Worm (Caenorhabditis elegans) whole organism, L4 larva: Measurements from ENCODE around the gene Y52E8A.1.

Experiments used
- D1046.2 ChIP-seq: fragments of 200-800 bp; sonication (Bioruptor generic); IDR thresholded peaks from 2 replicates; pipeline ENCODE4 v1.3.6; 2022; ENCODE audit warnings: missing genetic modification characterization, missing compliant biosample characterization
- F10B5.3 ChIP-seq: sonication (generic microtip); optimal IDR thresholded peaks from 2 replicates; lab custom pipeline; 2016; ENCODE audit warnings: mild to moderate bottlenecking, missing genetic modification characterization, missing compliant biosample characterization
- F26F4.8 ChIP-seq: fragments of 200-800 bp; sonication (Bioruptor generic); conservative IDR thresholded peaks from 2 replicates; pipeline ENCODE4 v1.3.6; 2022; ENCODE audit warnings: missing genetic modification characterization, missing compliant biosample characterization
- F44E2.7 ChIP-seq: fragments of 200-800 bp; sonication (Bioruptor generic); IDR thresholded peaks from 2 replicates; pipeline ENCODE4 v2.1.2; 2022; ENCODE audit warnings: missing genetic modification characterization, missing compliant biosample characterization
- Y105C5A.15 ChIP-seq: fragments of 200-800 bp; sonication (Bioruptor generic); IDR thresholded peaks from 2 replicates; pipeline ENCODE4 v1.3.6; 2022; ENCODE audit warnings: missing genetic modification characterization, missing compliant biosample characterization
- Y5F2A.4 ChIP-seq: fragments of 200-800 bp; sonication (Bioruptor generic); optimal IDR thresholded peaks from 2 replicates; lab custom pipeline; 2018; ENCODE audit warnings: mild to moderate bottlenecking, missing genetic modification characterization, missing compliant biosample characterization
- ZK337.2 ChIP-seq: fragments of 200-800 bp; sonication (Bioruptor generic); IDR thresholded peaks from 2 replicates; pipeline ENCODE4 v1.3.6; 2022; ENCODE audit warnings: missing genetic modification reagents, missing genetic modification characterization, missing compliant biosample characterization
- ZK546.5 ChIP-seq, 2 experiments: sonication (generic microtip); optimal IDR thresholded peaks; 2 replicates each; lab custom pipeline; 2017; ENCODE audit warnings: missing biosample characterization in 2 of 2, missing genetic modification characterization in 2 of 2
- aha-1 ChIP-seq: fragments of 150-350 bp; peaks from one replicate; lab custom pipeline; 2014; ENCODE audit warnings: missing biosample characterization, missing genetic modification characterization
- ama-1 ChIP-seq: fragments of 150-350 bp; optimal IDR thresholded peaks from 2 replicates; lab custom pipeline; 2014; ENCODE audit warnings: inconsistent platforms, mixed read lengths
- ceh-28 ChIP-seq: fragments of 150-350 bp; optimal IDR thresholded peaks from 2 replicates; lab custom pipeline; 2014; ENCODE audit warnings: missing biosample characterization, missing genetic modification reagents, missing genetic modification characterization
- ces-1 ChIP-seq: fragments of 150-350 bp; sonication (generic microtip); optimal IDR thresholded peaks from 4 replicates; lab custom pipeline; 2014; ENCODE audit warnings: missing biosample characterization, missing genetic modification reagents, missing genetic modification characterization
- daf-16 ChIP-seq, 3 experiments: sonication (generic microtip); optimal IDR thresholded peaks; 2 replicates each; lab custom pipeline; 2016 to 2017; ENCODE audit warnings: missing genetic modification characterization in 3 of 3, missing genetic modification reagents in 3 of 3, mild to moderate bottlenecking in 2 of 3, missing compliant biosample characterization in 2 of 3, missing biosample characterization in 1 of 3, moderate library complexity in 1 of 3
- daf-19 ChIP-seq: fragments of 200-800 bp; sonication (Bioruptor generic); conservative IDR thresholded peaks from 2 replicates; pipeline ENCODE4 v1.3.6; 2022; ENCODE audit warnings: missing genetic modification characterization, missing compliant biosample characterization
- dmd-6 ChIP-seq: fragments of 200-800 bp; sonication (Bioruptor generic); IDR thresholded peaks from 2 replicates; pipeline ENCODE4 v1.3.6; 2022; ENCODE audit warnings: missing genetic modification reagents, missing genetic modification characterization, missing compliant biosample characterization
- duxl-1 ChIP-seq: sonication (generic microtip); optimal IDR thresholded peaks from 2 replicates; lab custom pipeline; 2016; ENCODE audit warnings: mild to moderate bottlenecking, missing genetic modification characterization, moderate library complexity, missing compliant biosample characterization; ENCODE audit not compliant: poor library complexity
- egl-43 ChIP-seq: fragments of 200-800 bp; sonication (Bioruptor generic); IDR thresholded peaks from 2 replicates; pipeline ENCODE4 v1.3.6; 2022; ENCODE audit warnings: missing genetic modification reagents, missing genetic modification characterization, missing compliant biosample characterization
- lim-7 ChIP-seq: fragments of 200-800 bp; sonication (Bioruptor generic); IDR thresholded peaks from 2 replicates; pipeline ENCODE4 v1.3.6; 2022; ENCODE audit warnings: missing genetic modification characterization, missing compliant biosample characterization
- lin-29 ChIP-seq: fragments of 200-800 bp; sonication (Bioruptor generic); IDR thresholded peaks from 2 replicates; pipeline ENCODE4 v1.3.6; 2022; ENCODE audit warnings: missing genetic modification reagents, missing genetic modification characterization, missing compliant biosample characterization
- lin-38 ChIP-seq: fragments of 200-800 bp; sonication (Bioruptor generic); IDR thresholded peaks from 2 replicates; pipeline ENCODE4 v1.3.6; 2022; ENCODE audit warnings: missing genetic modification reagents, missing genetic modification characterization, missing compliant biosample characterization
- lir-3 ChIP-seq: sonication (generic microtip); optimal IDR thresholded peaks from 2 replicates; lab custom pipeline; 2016; ENCODE audit warnings: mild to moderate bottlenecking, missing genetic modification characterization, missing compliant biosample characterization
- mdl-1 ChIP-seq, 2 experiments: fragments of 150-350 bp in 1 of 2; sonication (generic microtip) in 1 of 2; optimal IDR thresholded peaks; 2 replicates each; lab custom pipeline; 2014 to 2017; ENCODE audit warnings: missing biosample characterization in 2 of 2, missing genetic modification characterization in 2 of 2
- mdt-29 ChIP-seq: fragments of 200-800 bp; sonication (Bioruptor generic); IDR thresholded peaks from 2 replicates; pipeline ENCODE4 v1.3.6; 2022; ENCODE audit warnings: missing genetic modification reagents, missing genetic modification characterization, missing compliant biosample characterization
- mep-1 ChIP-seq: fragments of 150-350 bp; sonication (generic microtip); optimal IDR thresholded peaks from 3 replicates; lab custom pipeline; 2014; ENCODE audit warnings: missing biosample characterization, missing genetic modification characterization
- nhr-102 ChIP-seq: sonication (generic microtip); optimal IDR thresholded peaks from 2 replicates; lab custom pipeline; 2016; ENCODE audit warnings: mild to moderate bottlenecking, missing genetic modification characterization, moderate library complexity, missing compliant biosample characterization
- nhr-111 ChIP-seq: fragments of 200-800 bp; sonication (Bioruptor generic); optimal IDR thresholded peaks from 2 replicates; lab custom pipeline; 2018; ENCODE audit warnings: mild to moderate bottlenecking, missing genetic modification characterization, missing compliant biosample characterization
- nhr-28 ChIP-seq: fragments of 150-350 bp; optimal IDR thresholded peaks from 2 replicates; lab custom pipeline; 2014; ENCODE audit warnings: missing biosample characterization, missing genetic modification characterization
- nhr-48 ChIP-seq: sonication (generic microtip); optimal IDR thresholded peaks from 2 replicates; lab custom pipeline; 2016; ENCODE audit warnings: mild to moderate bottlenecking, missing genetic modification characterization, missing compliant biosample characterization
- nhr-6 ChIP-seq: fragments of 150-350 bp; optimal IDR thresholded peaks from 2 replicates; lab custom pipeline; 2014; ENCODE audit warnings: missing biosample characterization, missing genetic modification characterization
- nhr-76 ChIP-seq: fragments of 150-350 bp; optimal IDR thresholded peaks from 2 replicates; lab custom pipeline; 2014; ENCODE audit warnings: missing biosample characterization, missing genetic modification characterization
- set-16 ChIP-seq: fragments of 200-800 bp; sonication (Bioruptor generic); IDR thresholded peaks from 2 replicates; pipeline ENCODE4 v1.3.6; 2022; ENCODE audit warnings: missing genetic modification reagents, missing genetic modification characterization, missing compliant biosample characterization
- snpc-1.2 ChIP-seq: fragments of 200-800 bp; sonication (Bioruptor generic); IDR thresholded peaks from 2 replicates; pipeline ENCODE4 v1.3.6; 2022; ENCODE audit warnings: missing genetic modification reagents, missing genetic modification characterization, missing compliant biosample characterization
- spr-3 ChIP-seq: fragments of 200-800 bp; sonication (Bioruptor generic); optimal IDR thresholded peaks from 2 replicates; lab custom pipeline; 2018; ENCODE audit warnings: mild to moderate bottlenecking, missing genetic modification characterization, missing compliant biosample characterization
- unc-62 ChIP-seq, 3 experiments: fragments of 150-350 bp in 1 of 3; sonication (generic microtip); optimal IDR thresholded peaks in 2 of 3; peaks in 1 of 3; 1 replicate in 1 of 3; 2 replicates in 2 of 3; lab custom pipeline; 2014 to 2017; ENCODE audit warnings: missing biosample characterization in 3 of 3, missing genetic modification characterization in 3 of 3, missing genetic modification reagents in 3 of 3, missing genotype in 1 of 3
- zag-1 ChIP-seq: fragments of 150-350 bp; optimal IDR thresholded peaks from 2 replicates; lab custom pipeline; 2014; ENCODE audit warnings: missing biosample characterization, missing genetic modification characterization
- zfp-3 ChIP-seq: fragments of 200-800 bp; sonication (Bioruptor generic); conservative IDR thresholded peaks from 2 replicates; pipeline ENCODE4 v1.3.6; 2022; ENCODE audit warnings: missing genetic modification reagents, missing genetic modification characterization, missing compliant biosample characterization
- ztf-11 ChIP-seq: fragments of 150-350 bp; optimal IDR thresholded peaks from 2 replicates; lab custom pipeline; 2014; ENCODE audit warnings: missing biosample characterization, missing genetic modification characterization

Y52E8A.1 gene

ce11 chrII:4321766-4322165 is at the start of gene Y52E8A.1:
Y52E8A.1 (plus strand) TSS chrII:4322066.
- TF ChIP-seq unc-62 (GFP tag; optimal IDR thresholded peaks at IDR 0.05 in 1 of 2; lab: Kevin White, UChicago) (peak in 1 of 2 experiments; percentile 17), unc-62 (tag; optimal IDR thresholded peaks at IDR 0.05; lab: Kevin White, UChicago) (no peak), mep-1 (no peak), F10B5.3 (tag; lab: Kevin White, UChicago) (no peak)

- no peak for TF ChIP-seq nhr-28
- peak; percentile 86 for TF ChIP-seq aha-1 (tag; lab: Kevin White, UChicago)
- peak in 1 of 2 experiments; percentile 91 for TF ChIP-seq unc-62 (GFP tag; optimal IDR thresholded peaks at IDR 0.05 in 1 of 2; lab: Kevin White, UChicago)
- TF ChIP-seq unc-62 (tag; optimal IDR thresholded peaks at IDR 0.05; lab: Kevin White, UChicago), result no peak
- TF ChIP-seq, all 104 proteins: peak for 2
Observed at ce11 chrII:4275637-4276252, 46.1 kb upstream of the Y52E8A.1 start, which contains the start of gene npr-42. npr-42 (plus strand) TSS chrII:4276202.

ce11 chrII:4276924-4277323 is 44.9 kb upstream of the Y52E8A.1 start:
- TF ChIP-seq ztf-11 (tag; lab: Kevin White, UChicago) (no peak), ces-1 (GFP tag; lab: Kevin White, UChicago) (peak; percentile 70), zag-1 (tag; lab: Kevin White, UChicago) (no peak), F10B5.3 (tag; lab: Kevin White, UChicago) (no peak), nhr-76 (tag; lab: Kevin White, UChicago) (no peak)

DNA sequence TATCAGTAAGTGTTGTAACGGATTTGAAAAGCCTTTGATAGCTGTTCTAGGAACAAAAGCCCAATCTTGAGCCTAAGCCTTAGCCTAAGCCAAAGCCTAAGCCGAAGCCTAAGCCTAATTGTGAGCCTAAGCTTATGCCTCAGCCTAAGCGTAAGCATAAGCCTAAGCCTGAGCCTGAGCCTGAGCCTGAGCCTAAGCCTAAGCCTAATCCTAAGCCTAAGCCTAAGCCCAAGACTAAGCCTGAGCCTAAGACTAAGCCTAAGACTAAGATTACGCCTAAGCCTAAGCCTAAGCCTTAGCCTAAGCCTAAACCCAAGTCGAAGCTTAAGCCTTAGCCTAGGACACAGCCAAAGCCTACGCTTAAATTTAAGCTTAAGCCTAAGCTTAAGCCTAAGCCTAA is 44.2 kb upstream of the Y52E8A.1 start:
- TF ChIP-seq zfp-3 (GFP tag; lab: Robert Waterston, UW) (no peak), nhr-111 (GFP tag; lab: Kevin White, UChicago) (no peak), mdt-29 (GFP tag; lab: Robert Waterston, UW) (no peak), ceh-28 (tag; lab: Kevin White, UChicago) (no peak), lin-38 (GFP tag; lab: Robert Waterston, UW) (no peak), nhr-102 (tag; lab: Kevin White, UChicago) (no peak), nhr-6 (tag; lab: Kevin White, UChicago) (no peak), D1046.2 (0 out of 2 replicates have a peak, but pooled peaks have one; percentile 37), lim-7 (GFP tag; lab: Robert Waterston, UW) (0 out of 2 replicates have a peak, but pooled peaks have one; percentile 29), ZK546.5 (tag; optimal IDR thresholded peaks at IDR 0.05; lab: Kevin White, UChicago) (no peak)

ce11 chrII:4281743-4282142 is 40.1 kb upstream of the Y52E8A.1 start, which contains the start of gene C01F1.5:
C01F1.5 (minus strand) TSS chrII:4281845.
- no peak for TF ChIP-seq set-16 (GFP tag; lab: Robert Waterston, UW)
- TF ChIP-seq mdt-29 (GFP tag; lab: Robert Waterston, UW), result no peak
- 0 out of 2 replicates have a peak, but pooled peaks have one; percentile 18 for TF ChIP-seq lin-38 (GFP tag; lab: Robert Waterston, UW)
- no peak for TF ChIP-seq daf-16 (GFP tag; optimal IDR thresholded peaks at IDR 0.05; lab: Kevin White, UChicago)
- TF ChIP-seq daf-16 (tag; optimal IDR thresholded peaks at IDR 0.05; lab: Kevin White, UChicago), result no peak
- no peak for TF ChIP-seq F44E2.7 (GFP tag; lab: Robert Waterston, UW)
- peak in 1 of 2 experiments; percentile 89 for TF ChIP-seq unc-62 (GFP tag; optimal IDR thresholded peaks at IDR 0.05 in 1 of 2; lab: Kevin White, UChicago)
- no peak for TF ChIP-seq unc-62 (tag; optimal IDR thresholded peaks at IDR 0.05; lab: Kevin White, UChicago)
- no peak for TF ChIP-seq ama-1 (lab: Kevin White, UChicago)
- TF ChIP-seq spr-3 (GFP tag; lab: Kevin White, UChicago), result no peak
- TF ChIP-seq Y105C5A.15 (GFP tag; lab: Robert Waterston, UW), result no peak
- TF ChIP-seq, all 104 proteins: peak for 2

DNA sequence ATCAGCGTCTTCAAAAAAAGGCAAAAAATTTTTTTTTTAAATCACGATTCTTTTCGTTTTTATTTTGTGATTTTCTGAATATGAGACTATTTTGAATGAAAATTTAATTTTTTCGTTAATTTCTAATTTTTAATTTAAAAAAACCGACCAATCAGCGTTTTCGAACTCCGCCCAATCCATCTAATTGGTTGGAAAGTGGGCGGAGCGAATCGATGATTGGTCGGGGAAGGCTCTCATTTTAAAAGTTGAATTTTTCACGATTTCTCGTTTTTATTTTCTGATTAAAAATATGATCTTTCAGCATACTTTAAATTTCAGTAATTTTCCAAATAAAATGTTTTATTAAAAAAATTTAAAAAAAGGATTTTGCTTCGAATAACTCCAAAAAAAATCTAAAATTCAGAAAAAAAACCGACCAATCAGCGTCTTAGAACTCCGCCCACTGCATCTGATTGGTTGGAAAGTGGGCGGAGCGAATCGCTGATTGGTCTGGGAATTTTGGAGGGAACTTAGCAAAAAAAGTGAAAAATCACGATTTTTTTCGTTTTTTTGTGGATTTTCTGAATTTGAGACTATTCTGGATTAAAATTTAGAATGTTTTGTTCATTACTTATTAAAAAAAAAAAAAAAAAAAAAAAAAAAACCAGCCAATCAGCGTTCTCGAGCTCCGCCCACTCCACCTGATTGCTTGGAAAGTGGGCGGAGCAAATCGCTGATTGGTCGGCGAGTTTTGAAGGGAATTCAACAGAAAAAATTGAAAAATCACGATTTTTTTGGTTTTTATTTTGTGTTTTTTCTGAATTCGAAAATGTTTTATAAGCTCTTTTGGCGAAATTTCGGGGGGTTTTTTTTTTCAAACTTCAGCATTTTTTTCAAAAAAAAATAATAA is 37.3 kb upstream of the Y52E8A.1 start:
- no peak for TF ChIP-seq ZK337.2 (GFP tag; lab: Robert Waterston, UW)
- no peak for TF ChIP-seq daf-19 (GFP tag; lab: Robert Waterston, UW)
- no peak for TF ChIP-seq lir-3 (tag; lab: Kevin White, UChicago)
- TF ChIP-seq duxl-1 (tag; lab: Kevin White, UChicago), result no peak
- no peak for TF ChIP-seq lim-7 (GFP tag; lab: Robert Waterston, UW)
- TF ChIP-seq egl-43 (GFP tag; lab: Robert Waterston, UW), result no peak
- no peak for TF ChIP-seq lin-29 (GFP tag; lab: Robert Waterston, UW)
- TF ChIP-seq mdl-1 (tag; optimal IDR thresholded peaks at IDR 0.05; lab: Kevin White, UChicago), result no peak
- no peak for TF ChIP-seq F26F4.8 (GFP tag; lab: Robert Waterston, UW)
- no peak for TF ChIP-seq dmd-6 (GFP tag; lab: Robert Waterston, UW)
- no peak for TF ChIP-seq snpc-1.2
- no peak for TF ChIP-seq Y5F2A.4 (GFP tag; lab: Kevin White, UChicago)
- no peak for TF ChIP-seq nhr-48 (tag; lab: Kevin White, UChicago)
- TF ChIP-seq ces-1 (GFP tag; lab: Kevin White, UChicago), result no peak
